Fruit fly (Drosophila melanogaster) whole organism, embryonic: ENCODE data around the gene CG8119.

Source experiments
- BEAF-32 ChIP-seq: fragments of 200-800 bp; sonication (Bioruptor generic); optimal IDR thresholded peaks from 3 replicates; lab custom pipeline; 2017; ENCODE audit warnings: missing biosample characterization, missing genetic modification characterization, mild to moderate bottlenecking, moderate library complexity, missing genetic modification reagents
- Bgb ChIP-seq: fragments of 200-800 bp; sonication (Bioruptor generic); IDR thresholded peaks from 2 replicates; pipeline ENCODE4 v1.3.6; 2022; ENCODE audit warnings: missing biosample characterization, missing genetic modification characterization; ENCODE audit not compliant: partially characterized antibody
- CG10147 ChIP-seq: fragments of 200-800 bp; sonication (Bioruptor generic); optimal IDR thresholded peaks from 2 replicates; lab custom pipeline; 2019; ENCODE audit warnings: missing biosample characterization, mild to moderate bottlenecking, missing genetic modification characterization, moderate library complexity
- CG10959 ChIP-seq: fragments of 200-800 bp; sonication (Bioruptor generic); IDR thresholded peaks from 2 replicates; pipeline ENCODE4 v1.3.6; 2022; ENCODE audit warnings: missing biosample characterization, missing genetic modification characterization
- CG10979 ChIP-seq: fragments of 200-800 bp; sonication (Bioruptor generic); optimal IDR thresholded peaks from 2 replicates; lab custom pipeline; 2018; ENCODE audit warnings: missing biosample characterization, mild to moderate bottlenecking, missing genetic modification characterization, moderate library complexity
- CG11247 ChIP-seq: fragments of 200-800 bp; sonication (Bioruptor generic); IDR thresholded peaks from 2 replicates; pipeline ENCODE4 v1.3.6; 2022; ENCODE audit warnings: missing biosample characterization, missing genetic modification characterization
- CG11723 ChIP-seq: fragments of 200-800 bp; sonication (Bioruptor generic); optimal IDR thresholded peaks from 2 replicates; lab custom pipeline; 2017; ENCODE audit warnings: missing biosample characterization, mild to moderate bottlenecking, missing genetic modification characterization
- CG1233 ChIP-seq: fragments of 200-800 bp; sonication (Bioruptor generic); optimal IDR thresholded peaks from 4 replicates; lab custom pipeline; 2018; ENCODE audit warnings: missing biosample characterization, mild to moderate bottlenecking, missing genetic modification characterization
- CG13287 ChIP-seq: fragments of 200-800 bp; sonication (Bioruptor generic); IDR thresholded peaks from 2 replicates; pipeline ENCODE4 v1.3.6; 2022; ENCODE audit warnings: missing biosample characterization, missing genetic modification characterization; ENCODE audit not compliant: partially characterized antibody
- CG14710 ChIP-seq: fragments of 200-800 bp; sonication (Bioruptor generic); optimal IDR thresholded peaks from 3 replicates; lab custom pipeline; 2019; ENCODE audit warnings: missing biosample characterization, mild to moderate bottlenecking, missing genetic modification characterization, moderate library complexity
- CG14860 ChIP-seq: fragments of 200-800 bp; sonication (Bioruptor generic); IDR thresholded peaks from 3 replicates; pipeline ENCODE4 v1.3.6; 2022; ENCODE audit warnings: missing biosample characterization, missing genetic modification characterization; ENCODE audit not compliant: partially characterized antibody
- CG15011 ChIP-seq: fragments of 200-800 bp; sonication (Bioruptor generic); optimal IDR thresholded peaks from 3 replicates; lab custom pipeline; 2018; ENCODE audit warnings: missing biosample characterization, mild to moderate bottlenecking, missing genetic modification characterization
- CG1529 ChIP-seq: fragments of 200-800 bp; sonication (Bioruptor generic); optimal IDR thresholded peaks from 3 replicates; lab custom pipeline; 2018; ENCODE audit warnings: missing biosample characterization, missing genetic modification characterization
- CG1647 ChIP-seq: fragments of 200-800 bp; sonication (Bioruptor generic); optimal IDR thresholded peaks from 3 replicates; lab custom pipeline; 2016; ENCODE audit warnings: missing biosample characterization, missing genetic modification characterization
- CG17802 ChIP-seq: fragments of 200-800 bp; sonication (Bioruptor generic); optimal IDR thresholded peaks from 2 replicates; lab custom pipeline; 2018; ENCODE audit warnings: missing biosample characterization, mild to moderate bottlenecking, missing genetic modification characterization, moderate library complexity
- CG31365 ChIP-seq: fragments of 200-800 bp; sonication (Bioruptor generic); optimal IDR thresholded peaks from 2 replicates; lab custom pipeline; 2018; ENCODE audit warnings: missing biosample characterization, mild to moderate bottlenecking, missing genetic modification characterization
- CG33213 ChIP-seq: fragments of 200-800 bp; sonication (Bioruptor generic); optimal IDR thresholded peaks from 3 replicates; lab custom pipeline; 2016; ENCODE audit warnings: missing biosample characterization, missing genetic modification characterization
- CG4617 ChIP-seq: fragments of 200-800 bp; sonication (Bioruptor generic); optimal IDR thresholded peaks from 3 replicates; lab custom pipeline; 2016; ENCODE audit warnings: missing biosample characterization, missing genetic modification characterization, borderline replicate concordance
- CG4854 ChIP-seq: fragments of 200-800 bp; sonication (Bioruptor generic); optimal IDR thresholded peaks from 2 replicates; lab custom pipeline; 2016; ENCODE audit warnings: missing biosample characterization, missing genetic modification characterization, inconsistent platforms
- CG6765 ChIP-seq: fragments of 200-800 bp; sonication (Bioruptor generic); optimal IDR thresholded peaks from 3 replicates; lab custom pipeline; 2017; ENCODE audit warnings: missing biosample characterization, mild to moderate bottlenecking, missing genetic modification characterization
- CG7271 ChIP-seq: fragments of 200-800 bp; sonication (Bioruptor generic); optimal IDR thresholded peaks from 2 replicates; lab custom pipeline; 2018; ENCODE audit warnings: missing biosample characterization, mild to moderate bottlenecking, missing genetic modification characterization, moderate library complexity
- CG8359 ChIP-seq: fragments of 200-800 bp; sonication (Bioruptor generic); optimal IDR thresholded peaks from 2 replicates; lab custom pipeline; 2017; ENCODE audit warnings: missing biosample characterization, mild to moderate bottlenecking, missing genetic modification characterization, borderline replicate concordance
- CG9215 ChIP-seq: fragments of 200-800 bp; sonication (Bioruptor generic); IDR thresholded peaks from 2 replicates; pipeline ENCODE4 v1.3.6; 2022; ENCODE audit warnings: missing biosample characterization, missing genetic modification characterization
- CG9817 ChIP-seq: fragments of 200-800 bp; sonication (Bioruptor generic); optimal IDR thresholded peaks from 2 replicates; lab custom pipeline; 2018; ENCODE audit warnings: missing biosample characterization, mild to moderate bottlenecking, missing genetic modification characterization, moderate library complexity
- D ChIP-seq, 2 experiments: fragments of 200-800 bp in 1 of 2; fragments of >200 bp in 1 of 2; sonication (Bioruptor generic) in 1 of 2; optimal IDR thresholded peaks; 2 replicates in 1 of 2; 3 replicates in 1 of 2; lab custom pipeline; 2017; ENCODE audit warnings: mild to moderate bottlenecking in 1 of 2, missing biosample characterization in 1 of 2, missing genetic modification characterization in 1 of 2, missing genetic modification reagents in 1 of 2
- Doc2 ChIP-seq: fragments of 200-800 bp; sonication (Bioruptor generic); IDR thresholded peaks from 2 replicates; pipeline ENCODE4 v1.3.6; 2022; ENCODE audit warnings: missing biosample characterization, missing genetic modification characterization
- E2f1 ChIP-seq: fragments of 200-800 bp; sonication (Bioruptor generic); IDR thresholded peaks from 2 replicates; pipeline ENCODE4 v1.3.6; 2022; ENCODE audit warnings: missing biosample characterization, missing genetic modification characterization
- Ets65A ChIP-seq: fragments of 200-800 bp; sonication (Bioruptor generic); peaks from one replicate; lab custom pipeline; 2016; ENCODE audit warnings: missing biosample characterization, missing genetic modification characterization
- HHEX ChIP-seq: fragments of 200-800 bp; sonication (Bioruptor generic); optimal IDR thresholded peaks from 3 replicates; lab custom pipeline; 2017; ENCODE audit warnings: missing biosample characterization, mild to moderate bottlenecking, missing genetic modification characterization, missing genetic modification reagents
- Hand ChIP-seq: fragments of 200-800 bp; sonication (Bioruptor generic); optimal IDR thresholded peaks from 2 replicates; lab custom pipeline; 2017; ENCODE audit warnings: mild to moderate bottlenecking, missing biosample characterization, missing genetic modification reagents, missing genetic modification characterization
- Meics ChIP-seq: fragments of 200-800 bp; sonication (Bioruptor generic); optimal IDR thresholded peaks from 2 replicates; lab custom pipeline; 2017; ENCODE audit warnings: missing biosample characterization, mild to moderate bottlenecking, missing genetic modification characterization
- Nf-YC ChIP-seq: fragments of 200-800 bp; optimal IDR thresholded peaks from 3 replicates; lab custom pipeline; 2019; ENCODE audit warnings: missing biosample characterization, mild to moderate bottlenecking, missing genetic modification characterization, moderate library complexity
- TFAM ChIP-seq: fragments of 200-800 bp; sonication (Bioruptor generic); optimal IDR thresholded peaks from 2 replicates; lab custom pipeline; 2017; ENCODE audit warnings: missing biosample characterization, missing genetic modification characterization, inconsistent platforms
- Xrp1 ChIP-seq: fragments of 200-800 bp; sonication (Bioruptor generic); IDR thresholded peaks from 2 replicates; pipeline ENCODE4 v1.3.6; 2022; ENCODE audit warnings: missing biosample characterization, missing genetic modification characterization
- dmrt99B ChIP-seq: fragments of 200-800 bp; sonication (Bioruptor generic); optimal IDR thresholded peaks from 2 replicates; lab custom pipeline; 2018; ENCODE audit warnings: missing biosample characterization, mild to moderate bottlenecking, missing genetic modification characterization, moderate library complexity
- grau ChIP-seq: fragments of 200-800 bp; optimal IDR thresholded peaks from 3 replicates; lab custom pipeline; 2019; ENCODE audit warnings: missing biosample characterization, mild to moderate bottlenecking, missing genetic modification characterization, moderate library complexity
- gro ChIP-seq: fragments of 200-800 bp; sonication (Bioruptor generic); optimal IDR thresholded peaks from 2 replicates; lab custom pipeline; 2016; ENCODE audit warnings: missing biosample characterization, missing genetic modification characterization
- h ChIP-seq: fragments of >200 bp; optimal IDR thresholded peaks from 2 replicates; lab custom pipeline; 2017
- lola ChIP-seq, 3 experiments: fragments of >200 bp in 2 of 3; fragments of 200-800 bp in 1 of 3; sonication (Bioruptor generic) in 1 of 3; optimal IDR thresholded peaks; 2 replicates each; lab custom pipeline; 2017 to 2019; ENCODE audit warnings: missing biosample characterization in 3 of 3, missing genetic modification characterization in 3 of 3, mild to moderate bottlenecking in 1 of 3, moderate library complexity in 1 of 3
- prd ChIP-seq, 3 experiments: fragments of >200 bp in 2 of 3; fragments of 200-800 bp in 1 of 3; sonication (Bioruptor generic) in 1 of 3; optimal IDR thresholded peaks in 2 of 3; IDR thresholded peaks in 1 of 3; 2 replicates in 2 of 3; 3 replicates in 1 of 3; pipeline versions ENCODE4 v1.3.6 to Lab custom; 2017 to 2022; ENCODE audit warnings: missing biosample characterization in 1 of 3, missing genetic modification characterization in 1 of 3
- psq ChIP-seq: fragments of 200-800 bp; sonication (Bioruptor generic); optimal IDR thresholded peaks from 2 replicates; lab custom pipeline; 2017; ENCODE audit warnings: missing biosample characterization, missing genetic modification characterization
- row ChIP-seq: fragments of 200-800 bp; sonication (Bioruptor generic); IDR thresholded peaks from 3 replicates; pipeline ENCODE4 v1.3.6; 2022; ENCODE audit warnings: missing biosample characterization, missing genetic modification characterization
- scrt ChIP-seq: fragments of 200-800 bp; sonication (Bioruptor generic); optimal IDR thresholded peaks from 2 replicates; lab custom pipeline; 2018; ENCODE audit warnings: missing biosample characterization, mild to moderate bottlenecking, missing genetic modification characterization, moderate library complexity
- sens ChIP-seq: fragments of 200-800 bp; sonication (Bioruptor generic); peaks from one replicate; lab custom pipeline; 2016; ENCODE audit warnings: missing biosample characterization, missing genetic modification characterization
- sim ChIP-seq: fragments of 200-800 bp; sonication (Bioruptor generic); IDR thresholded peaks from 2 replicates; pipeline ENCODE4 v1.3.6; 2022; ENCODE audit warnings: missing biosample characterization, missing genetic modification characterization
- unpg ChIP-seq: fragments of 200-800 bp; sonication (Bioruptor generic); optimal IDR thresholded peaks from 3 replicates; lab custom pipeline; 2018; ENCODE audit warnings: missing biosample characterization, mild to moderate bottlenecking, missing genetic modification characterization, moderate library complexity
- vvl ChIP-seq: fragments of 200-800 bp; sonication (Bioruptor generic); IDR thresholded peaks from 2 replicates; pipeline ENCODE4 v1.3.6; 2022; ENCODE audit warnings: missing biosample characterization, missing genetic modification characterization
- wdn ChIP-seq: fragments of 200-800 bp; sonication (Bioruptor generic); IDR thresholded peaks from 2 replicates; pipeline ENCODE4 v1.3.6; 2022; ENCODE audit warnings: missing biosample characterization, missing genetic modification characterization
- zen ChIP-seq: fragments of 200-800 bp; sonication (Bioruptor generic); optimal IDR thresholded peaks from 3 replicates; lab custom pipeline; 2018; ENCODE audit warnings: missing biosample characterization, mild to moderate bottlenecking, missing genetic modification characterization, moderate library complexity

The CG8119 gene

DNA sequence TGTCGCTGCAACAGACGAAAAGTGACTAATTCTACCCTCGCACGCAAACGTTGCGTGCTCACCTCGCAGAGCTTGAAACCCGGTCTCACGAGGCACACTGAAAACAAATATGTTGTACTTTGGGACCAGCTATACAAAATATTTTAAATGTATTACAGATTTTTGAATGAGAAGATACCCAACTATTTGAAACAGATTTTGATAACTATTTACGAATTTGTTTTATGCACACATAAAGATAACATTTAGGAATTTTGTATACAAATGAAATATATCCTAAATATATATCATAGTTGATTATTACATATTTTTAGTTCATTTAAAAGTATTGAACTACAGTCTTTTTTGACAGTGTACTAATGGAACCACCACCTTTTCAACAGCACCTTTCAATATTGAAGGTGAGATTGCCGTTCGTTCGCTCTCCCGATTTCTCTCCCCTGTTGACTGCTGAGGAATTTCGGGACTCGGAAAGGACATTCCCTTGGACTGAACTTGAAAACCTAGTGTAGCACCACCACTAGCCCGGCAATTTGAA is 8.7 kb downstream of the CG8119 start, which contains the start of gene CG15646 (continued):
- peak; percentile 6 for TF ChIP-seq CG4617 (GFP tag; lab: Kevin White, UChicago)
- peak; percentile 62 for TF ChIP-seq E2f1 (GFP tag; lab: Robert Waterston, UW)
- TF ChIP-seq CG1529, result peak; percentile 72
- no peak for TF ChIP-seq CG17802 (tag; lab: Kevin White, UChicago)
- peak; percentile 59 for TF ChIP-seq CG8359 (GFP tag; lab: Kevin White, UChicago)
- TF ChIP-seq CG1647, result no peak
- TF ChIP-seq unpg, result peak; percentile 80
- TF ChIP-seq vvl (GFP tag; lab: Robert Waterston, UW), result peak; percentile 68
- peak; percentile 37 for TF ChIP-seq Meics (GFP tag; lab: Kevin White, UChicago)
- TF ChIP-seq Doc2 (GFP tag; lab: Robert Waterston, UW), result no peak
- TF ChIP-seq CG10959 (GFP tag; lab: Robert Waterston, UW), result peak; percentile 74
- TF ChIP-seq scrt, result peak; percentile 19
- TF ChIP-seq CG10147 (GFP tag; lab: Kevin White, UChicago), result no peak
- peak; percentile 52 for TF ChIP-seq CG15011 (GFP tag; lab: Kevin White, UChicago)
- no peak for TF ChIP-seq CG6765
- peak; percentile 76 for TF ChIP-seq CG7271
- TF ChIP-seq prd (optimal IDR thresholded peaks at IDR 0.05; lab: Kevin White, UChicago), result no peak
- peak; percentile 85 for TF ChIP-seq prd (GFP tag; IDR thresholded peaks at IDR 0.05; lab: Robert Waterston, UW)
- TF ChIP-seq dmrt99B (tag; lab: Kevin White, UChicago), result peak; percentile 78
- TF ChIP-seq Hand (GFP tag; lab: Kevin White, UChicago), result no peak

DNA sequence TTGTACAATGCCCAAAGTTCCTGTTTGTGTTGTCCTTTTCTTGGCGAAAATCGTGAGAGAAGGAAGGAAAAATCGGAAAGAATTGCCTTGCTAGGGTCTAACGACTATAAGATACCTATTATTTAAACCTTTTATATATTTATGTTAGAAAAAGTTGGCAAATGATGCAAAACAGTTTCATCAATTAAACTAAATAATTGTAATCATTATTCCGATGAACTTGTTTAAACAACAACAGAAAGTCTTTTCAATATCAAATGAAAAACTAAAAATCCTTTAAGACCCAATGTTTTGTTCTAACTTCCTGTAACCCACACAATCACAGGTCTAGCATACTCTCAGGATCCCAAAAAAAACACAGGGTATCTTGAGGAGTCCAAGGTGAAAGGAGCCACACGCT is 12.0 kb downstream of the CG8119 start:
- TF ChIP-seq wdn (no peak), lola (GFP tag; optimal IDR thresholded peaks at IDR 0.05; lab: Kevin White, UChicago) (no peak), grau (tag; lab: Kevin White, UChicago) (no peak), CG14710 (no peak), CG1233 (GFP tag; lab: Kevin White, UChicago) (no peak), sim (GFP tag; lab: Robert Waterston, UW) (no peak), Xrp1 (GFP tag; lab: Robert Waterston, UW) (peak; percentile 23; the same call in 1 of the 2 replicates), CG10979 (tag; lab: Kevin White, UChicago) (peak; percentile 10), Ets65A (GFP tag; lab: Kevin White, UChicago) (no peak), CG31365 (tag; lab: Kevin White, UChicago) (no peak), Nf-YC (tag; lab: Kevin White, UChicago) (no peak), gro (GFP tag; lab: Kevin White, UChicago) (no peak), CG9817 (tag; lab: Kevin White, UChicago) (no peak), h (lab: Kevin White, UChicago) (no peak), sens (GFP tag; lab: Kevin White, UChicago) (peak; percentile 17), CG33213 (GFP tag; lab: Kevin White, UChicago) (no peak), row (0 out of 3 replicates have a peak, but pooled peaks have one; percentile 13), TFAM (GFP tag; lab: Kevin White, UChicago) (no peak), BEAF-32 (GFP tag; lab: Kevin White, UChicago) (no peak), Bgb (GFP tag; lab: Robert Waterston, UW) (no peak), zen (tag; lab: Kevin White, UChicago) (peak; percentile 49), psq (GFP tag; lab: Kevin White, UChicago) (no peak), CG14860 (no peak), CG11723 (GFP tag; lab: Kevin White, UChicago) (no peak), CG11247 (GFP tag; lab: Robert Waterston, UW) (no peak), CG13287 (GFP tag; lab: Robert Waterston, UW) (no peak), CG4854 (GFP tag; lab: Kevin White, UChicago) (no peak), HHEX (GFP tag; lab: Kevin White, UChicago) (no peak), CG9215 (GFP tag; lab: Robert Waterston, UW) (no peak), D (optimal IDR thresholded peaks at IDR 0.05; lab: Kevin White, UChicago) (no peak), D (GFP tag; optimal IDR thresholded peaks at IDR 0.05; lab: Kevin White, UChicago) (no peak)
